Worm (Caenorhabditis elegans): Measurements from ENCODE around the gene C05C8.7.
A peak's percentile ranks its signal among the peaks of the same experiment; 100 is the strongest.

C05C8.7 gene

ce11 chrV:7220973-7221519 is 25.8 kb downstream of the C05C8.7 start, which contains the start of the genes C13F10.8, C13F10.6 and kxd-1:
TSS of gene C13F10.8 (minus strand) at chrV:7221023.
TSS of gene C13F10.6 (minus strand) at chrV:7221039.
TSS of gene kxd-1 (plus strand) at chrV:7221469.
- TF ChIP-seq madf-6 (GFP tag; IDR thresholded peaks at IDR 0.05) (peak; percentile 19; the same call in 1 of the 2 replicates), ztf-18 (tag; optimal IDR thresholded peaks at IDR 0.05) (peak; percentile 40), F57C9.4 (tag; optimal IDR thresholded peaks at IDR 0.05) (no peak), C06A6.2 (GFP tag; conservative IDR thresholded peaks at IDR 0.05) (no peak), B0261.1 (tag; optimal IDR thresholded peaks at IDR 0.05) (no peak), attf-5 (GFP tag; optimal IDR thresholded peaks at IDR 0.05) (peak; percentile 5), madf-3 (GFP tag; IDR thresholded peaks at IDR 0.05) (0 out of 2 replicates have a peak, but pooled peaks have one; percentile 70), mes-4 (tag; optimal IDR thresholded peaks at IDR 0.05) (no peak), dpff-1 (tag; optimal IDR thresholded peaks at IDR 0.05) (no peak), cebp-1 (GFP tag; IDR thresholded peaks at IDR 0.05) (no peak), cebp-1 (tag; optimal IDR thresholded peaks at IDR 0.05) (peak; percentile 38), hmg-1.2 (GFP tag; IDR thresholded peaks at IDR 0.05) (no peak)

- TF ChIP-seq let-526 (GFP tag; IDR thresholded peaks at IDR 0.05) (no peak), ceh-58 (GFP tag; IDR thresholded peaks at IDR 0.05) (no peak), madf-3 (GFP tag; IDR thresholded peaks at IDR 0.05) (no peak), die-1 (tag; optimal IDR thresholded peaks at IDR 0.05) (no peak), aptf-3 (GFP tag; IDR thresholded peaks at IDR 0.05) (no peak), hlh-26 (GFP tag; conservative IDR thresholded peaks at IDR 0.05) (no peak), nfyb-1 (GFP tag; IDR thresholded peaks at IDR 0.05) (no peak), ceh-79 (tag; optimal IDR thresholded peaks at IDR 0.05) (no peak), unc-130 (GFP tag; optimal IDR thresholded peaks at IDR 0.05) (no peak), egl-44 (GFP tag; IDR thresholded peaks at IDR 0.05) (no peak), repo-1 (tag; optimal IDR thresholded peaks at IDR 0.05) (no peak)
Observed at ce11 chrV:7218988-7219387, 27.9 kb downstream of the C05C8.7 start, which contains the start of gene C13F10.5. TSS of gene C13F10.5 (minus strand) at chrV:7219088.

ce11 chrV:7216016-7216415 is 30.8 kb downstream of the C05C8.7 start:
- TF ChIP-seq Y67H2A.10 (GFP tag; conservative IDR thresholded peaks at IDR 0.05) (no peak), zfh-2 (GFP tag; conservative IDR thresholded peaks at IDR 0.05) (peak; percentile 71), cebp-1 (GFP tag; IDR thresholded peaks at IDR 0.05) (no peak), cebp-1 (tag; optimal IDR thresholded peaks at IDR 0.05) (peak; percentile 16), dox-1 (GFP tag; IDR thresholded peaks at IDR 0.05) (peak; percentile 8; the same call in 1 of the 2 replicates), hsf-1 (GFP tag; IDR thresholded peaks at IDR 0.05) (0 out of 2 replicates have a peak, but pooled peaks have one; percentile 22)

- no peak for TF ChIP-seq ceh-58 (GFP tag; IDR thresholded peaks at IDR 0.05)
- no peak for TF ChIP-seq D2030.7 (GFP tag; IDR thresholded peaks at IDR 0.05)
- no peak for TF ChIP-seq mxl-1 (tag; optimal IDR thresholded peaks at IDR 0.05)
- no peak for TF ChIP-seq F23B12.7 (tag; optimal IDR thresholded peaks at IDR 0.05; ENCODE audit: insufficient read depth)
- TF ChIP-seq Y56A3A.18 (GFP tag; IDR thresholded peaks at IDR 0.05) = no peak
- no peak for TF ChIP-seq somi-1 (GFP tag; optimal IDR thresholded peaks at IDR 0.05)
- TF ChIP-seq madf-6 (GFP tag; IDR thresholded peaks at IDR 0.05) = no peak
- no peak for TF ChIP-seq lin-40 (tag; optimal IDR thresholded peaks at IDR 0.05)
- no peak for TF ChIP-seq F10E7.11 (tag; optimal IDR thresholded peaks at IDR 0.05)
Observed at ce11 chrV:7214802-7215201, 32.0 kb downstream of the C05C8.7 start, which contains the start of gene soap-1. TSS of gene soap-1 (minus strand) at chrV:7214902.
